Fruit fly (Drosophila melanogaster) whole organism, embryonic: ENCODE measurements around the gene CG43401.
A peak's percentile ranks its signal among the peaks of the same experiment; 100 is the strongest.

Source experiments
- Ada2b ChIP-seq: fragments of 200-800 bp; sonication (Bioruptor generic); IDR thresholded peaks from 2 replicates; pipeline ENCODE4 v1.3.6; 2022; ENCODE audit warnings: missing biosample characterization, missing genetic modification characterization
- CG10209 ChIP-seq: fragments of 200-800 bp; sonication (Bioruptor generic); optimal IDR thresholded peaks from 3 replicates; lab custom pipeline; 2017; ENCODE audit warnings: missing biosample characterization, mild to moderate bottlenecking, missing genetic modification characterization, missing genetic modification reagents
- CG11093 ChIP-seq: fragments of 200-800 bp; sonication (Bioruptor generic); IDR thresholded peaks from 3 replicates; pipeline ENCODE4 v1.3.6; 2022; ENCODE audit warnings: missing biosample characterization, missing genetic modification characterization
- CG12659 ChIP-seq: fragments of 200-800 bp; sonication (Bioruptor generic); optimal IDR thresholded peaks from 3 replicates; lab custom pipeline; 2017; ENCODE audit warnings: mild to moderate bottlenecking, missing biosample characterization, missing genetic modification reagents, missing genetic modification characterization
- CG14710 ChIP-seq: fragments of 200-800 bp; sonication (Bioruptor generic); optimal IDR thresholded peaks from 3 replicates; lab custom pipeline; 2019; ENCODE audit warnings: missing biosample characterization, mild to moderate bottlenecking, missing genetic modification characterization, moderate library complexity
- CG14965 ChIP-seq: fragments of 200-800 bp; sonication (Bioruptor generic); optimal IDR thresholded peaks from 2 replicates; lab custom pipeline; 2016; ENCODE audit warnings: missing biosample characterization, missing genetic modification characterization, borderline replicate concordance
- CG1832 ChIP-seq: fragments of 200-800 bp; sonication (Bioruptor generic); optimal IDR thresholded peaks from 2 replicates; lab custom pipeline; 2017; ENCODE audit warnings: missing biosample characterization, mild to moderate bottlenecking, missing genetic modification characterization, inconsistent platforms
- CG2129 ChIP-seq: fragments of 200-800 bp; sonication (Bioruptor generic); IDR thresholded peaks from 2 replicates; pipeline ENCODE4 v1.3.6; 2022; ENCODE audit warnings: missing biosample characterization, missing genetic modification characterization; ENCODE audit not compliant: partially characterized antibody
- CG2712 ChIP-seq: fragments of 200-800 bp; optimal IDR thresholded peaks from 3 replicates; lab custom pipeline; 2019; ENCODE audit warnings: missing biosample characterization, mild to moderate bottlenecking, missing genetic modification characterization, moderate library complexity
- CG32772 ChIP-seq: fragments of 200-800 bp; sonication (Bioruptor generic); IDR thresholded peaks from 2 replicates; pipeline ENCODE4 v1.3.6; 2022; ENCODE audit warnings: missing biosample characterization, missing genetic modification characterization
- CG3838 ChIP-seq: fragments of 200-800 bp; sonication (Bioruptor generic); optimal IDR thresholded peaks from 3 replicates; lab custom pipeline; 2016; ENCODE audit warnings: missing biosample characterization, missing genetic modification characterization
- CG4360 ChIP-seq: fragments of 200-800 bp; sonication (Bioruptor generic); IDR thresholded peaks from 2 replicates; pipeline ENCODE4 v1.3.6; 2022; ENCODE audit warnings: missing biosample characterization, missing genetic modification characterization
- CG4707 ChIP-seq: fragments of 200-800 bp; sonication (Bioruptor generic); optimal IDR thresholded peaks from 2 replicates; lab custom pipeline; 2018; ENCODE audit warnings: missing biosample characterization, mild to moderate bottlenecking, missing genetic modification characterization, moderate library complexity
- CG4730 ChIP-seq: fragments of 200-800 bp; sonication (Bioruptor generic); IDR thresholded peaks from 2 replicates; pipeline ENCODE4 v1.3.6; 2022; ENCODE audit warnings: missing biosample characterization, missing genetic modification characterization
- CG6175 ChIP-seq: fragments of 200-800 bp; sonication (Bioruptor generic); IDR thresholded peaks from 3 replicates; pipeline ENCODE4 v1.3.6; 2022; ENCODE audit warnings: missing biosample characterization, missing genetic modification characterization
- CG6654 ChIP-seq: fragments of 200-800 bp; sonication (Bioruptor generic); optimal IDR thresholded peaks from 2 replicates; lab custom pipeline; 2017; ENCODE audit warnings: missing biosample characterization, mild to moderate bottlenecking, missing genetic modification characterization
- CG8281 ChIP-seq: fragments of 200-800 bp; sonication (Bioruptor generic); optimal IDR thresholded peaks from 2 replicates; lab custom pipeline; 2018; ENCODE audit warnings: missing biosample characterization, mild to moderate bottlenecking, missing genetic modification characterization, moderate library complexity
- CG8388 ChIP-seq: fragments of 200-800 bp; sonication (Bioruptor generic); optimal IDR thresholded peaks from 2 replicates; lab custom pipeline; 2019; ENCODE audit warnings: missing biosample characterization, mild to moderate bottlenecking, missing genetic modification characterization, moderate library complexity
- CG8944 ChIP-seq: fragments of 200-800 bp; sonication (Bioruptor generic); optimal IDR thresholded peaks from 3 replicates; lab custom pipeline; 2016; ENCODE audit warnings: missing biosample characterization, missing genetic modification characterization
- Deaf1 ChIP-seq: fragments of 200-800 bp; optimal IDR thresholded peaks from 3 replicates; lab custom pipeline; 2019; ENCODE audit warnings: missing biosample characterization, mild to moderate bottlenecking, missing genetic modification characterization, moderate library complexity
- Dfd ChIP-seq, 2 experiments: fragments of >200 bp; optimal IDR thresholded peaks; 2 replicates each; lab custom pipeline; 2017; ENCODE audit warnings: missing biosample characterization in 2 of 2, missing genetic modification characterization in 2 of 2
- H15 ChIP-seq: fragments of 200-800 bp; sonication (Bioruptor generic); IDR thresholded peaks from 3 replicates; pipeline ENCODE4 v1.3.6; 2022; ENCODE audit warnings: missing biosample characterization, missing genetic modification characterization
- HLH3B ChIP-seq: fragments of 200-800 bp; sonication (Bioruptor generic); IDR thresholded peaks from 2 replicates; pipeline ENCODE4 v1.3.6; 2022; ENCODE audit warnings: missing biosample characterization, missing genetic modification characterization
- Hr78 ChIP-seq, 2 experiments: fragments of 200-800 bp in 1 of 2; fragments of >200 bp in 1 of 2; sonication (Bioruptor generic) in 1 of 2; optimal IDR thresholded peaks; 2 replicates each; lab custom pipeline; 2017 to 2019; ENCODE audit warnings: missing biosample characterization in 2 of 2, missing genetic modification characterization in 2 of 2, mild to moderate bottlenecking in 1 of 2, moderate library complexity in 1 of 2
- MESR4 ChIP-seq: fragments of 200-800 bp; sonication (Bioruptor generic); optimal IDR thresholded peaks from 2 replicates; lab custom pipeline; 2018; ENCODE audit warnings: missing biosample characterization, mild to moderate bottlenecking, missing genetic modification characterization, moderate library complexity
- Optix ChIP-seq: fragments of 200-800 bp; sonication (Bioruptor generic); IDR thresholded peaks from 3 replicates; pipeline ENCODE4 v1.3.6; 2022; ENCODE audit warnings: missing biosample characterization, missing genetic modification characterization
- Ravus ChIP-seq: fragments of 200-800 bp; sonication (Bioruptor generic); IDR thresholded peaks from 2 replicates; pipeline ENCODE4 v1.3.6; 2022; ENCODE audit warnings: missing biosample characterization, missing genetic modification characterization
- Rx ChIP-seq: fragments of 200-800 bp; sonication (Bioruptor generic); IDR thresholded peaks from 2 replicates; pipeline ENCODE4 v1.3.6; 2022; ENCODE audit warnings: missing biosample characterization, missing genetic modification characterization
- Sry-δ ChIP-seq: fragments of 200-800 bp; sonication (Bioruptor generic); optimal IDR thresholded peaks from 2 replicates; lab custom pipeline; 2016; ENCODE audit warnings: missing biosample characterization, missing genetic modification characterization
- Trl ChIP-seq, 3 experiments: fragments of >200 bp in 2 of 3; fragments of 200-800 bp in 1 of 3; sonication (Bioruptor generic) in 1 of 3; optimal IDR thresholded peaks; 2 replicates in 1 of 3; 3 replicates in 2 of 3; lab custom pipeline; 2016 to 2017; ENCODE audit warnings: missing biosample characterization in 1 of 3, missing genetic modification characterization in 1 of 3
- ash1 ChIP-seq: fragments of 200-800 bp; sonication (Bioruptor generic); optimal IDR thresholded peaks from 2 replicates; lab custom pipeline; 2018; ENCODE audit warnings: missing biosample characterization, mild to moderate bottlenecking, missing genetic modification characterization
- bab2 ChIP-seq: fragments of 200-800 bp; sonication (Bioruptor generic); optimal IDR thresholded peaks from 2 replicates; lab custom pipeline; 2016; ENCODE audit warnings: missing biosample characterization, missing genetic modification characterization
- bigmax ChIP-seq: fragments of 200-800 bp; sonication (Bioruptor generic); optimal IDR thresholded peaks from 2 replicates; lab custom pipeline; 2018; ENCODE audit warnings: missing biosample characterization, mild to moderate bottlenecking, missing genetic modification characterization
- cad ChIP-seq: fragments of >200 bp; optimal IDR thresholded peaks from 2 replicates; lab custom pipeline; 2017; ENCODE audit warnings: missing biosample characterization, missing genetic modification characterization
- cg ChIP-seq: fragments of 200-800 bp; sonication (Bioruptor generic); optimal IDR thresholded peaks from 3 replicates; lab custom pipeline; 2019; ENCODE audit warnings: missing biosample characterization, mild to moderate bottlenecking, missing genetic modification characterization, moderate library complexity
- ci ChIP-seq: fragments of 200-800 bp; sonication (Bioruptor generic); IDR thresholded peaks from 3 replicates; pipeline ENCODE4 v1.3.6; 2022; ENCODE audit warnings: missing biosample characterization, missing genetic modification characterization
- dimm ChIP-seq: fragments of 200-800 bp; sonication (Bioruptor generic); IDR thresholded peaks from 2 replicates; pipeline ENCODE4 v1.3.6; 2022; ENCODE audit warnings: missing biosample characterization, missing genetic modification characterization
- ftz-f1 ChIP-seq: fragments of 200-800 bp; sonication (Bioruptor generic); optimal IDR thresholded peaks from 2 replicates; lab custom pipeline; 2016; ENCODE audit warnings: missing biosample characterization, missing genetic modification characterization
- gcm2 ChIP-seq: fragments of 200-800 bp; sonication (Bioruptor generic); optimal IDR thresholded peaks from 2 replicates; lab custom pipeline; 2016; ENCODE audit warnings: missing biosample characterization, missing genetic modification characterization
- gro ChIP-seq: fragments of 200-800 bp; sonication (Bioruptor generic); optimal IDR thresholded peaks from 2 replicates; lab custom pipeline; 2016; ENCODE audit warnings: missing biosample characterization, missing genetic modification characterization
- ken ChIP-seq: fragments of 200-800 bp; sonication (Bioruptor generic); IDR thresholded peaks from 3 replicates; pipeline ENCODE4 v1.3.6; 2022; ENCODE audit warnings: missing biosample characterization, missing genetic modification characterization
- knrl ChIP-seq: fragments of 200-800 bp; sonication (Bioruptor generic); IDR thresholded peaks from 3 replicates; pipeline ENCODE4 v1.3.6; 2022; ENCODE audit warnings: missing biosample characterization, missing genetic modification characterization; ENCODE audit not compliant: partially characterized antibody
- org-1 ChIP-seq: fragments of 200-800 bp; sonication (Bioruptor generic); optimal IDR thresholded peaks from 2 replicates; lab custom pipeline; 2017; ENCODE audit warnings: missing biosample characterization, missing genetic modification characterization
- pfk ChIP-seq: fragments of 200-800 bp; sonication (Bioruptor generic); optimal IDR thresholded peaks from 2 replicates; lab custom pipeline; 2018; ENCODE audit warnings: missing biosample characterization, mild to moderate bottlenecking, missing genetic modification characterization, moderate library complexity
- pita ChIP-seq: fragments of 200-800 bp; sonication (Bioruptor generic); optimal IDR thresholded peaks from 2 replicates; lab custom pipeline; 2017; ENCODE audit warnings: missing biosample characterization, mild to moderate bottlenecking, missing genetic modification characterization
- sd ChIP-seq: fragments of 200-800 bp; sonication (Bioruptor generic); optimal IDR thresholded peaks from 3 replicates; lab custom pipeline; 2018; ENCODE audit warnings: missing biosample characterization, mild to moderate bottlenecking, missing genetic modification characterization, moderate library complexity
- slbo ChIP-seq: fragments of 200-800 bp; sonication (Bioruptor generic); IDR thresholded peaks from 2 replicates; pipeline ENCODE4 v1.3.6; 2022; ENCODE audit warnings: missing biosample characterization, missing genetic modification characterization
- sna ChIP-seq: fragments of 200-800 bp; sonication (Bioruptor generic); IDR thresholded peaks from 2 replicates; pipeline ENCODE4 v1.3.6; 2022; ENCODE audit warnings: missing biosample characterization, missing genetic modification characterization; ENCODE audit not compliant: partially characterized antibody
- sob ChIP-seq: fragments of 200-800 bp; sonication (Bioruptor generic); IDR thresholded peaks from 2 replicates; pipeline ENCODE4 v1.3.6; 2022; ENCODE audit warnings: missing biosample characterization, missing genetic modification characterization

The CG43401 gene

dm6 chr2L:1420287-1420686 is 8.0 kb upstream of the CG43401 start, which contains the start of gene robo2 (continued):
- TF ChIP-seq Sry-δ (GFP tag; lab: Kevin White, UChicago) (peak; percentile 25), CG14710 (no peak), CG14965 (GFP tag; lab: Kevin White, UChicago) (no peak), pfk (peak; percentile 100), CG4730 (GFP tag; lab: Robert Waterston, UW) (no peak), CG10209 (GFP tag; lab: Kevin White, UChicago) (peak; percentile 46), Deaf1 (peak; percentile 100), gcm2 (GFP tag; lab: Kevin White, UChicago) (peak; percentile 20), CG8388 (GFP tag; lab: Kevin White, UChicago) (peak; percentile 32), dimm (GFP tag; lab: Robert Waterston, UW) (no peak), CG8281 (peak; percentile 2), sob (peak; percentile 56; the same call in 1 of the 2 replicates), CG4707 (GFP tag; lab: Kevin White, UChicago) (no peak), Trl (optimal IDR thresholded peaks at IDR 0.05; lab: Kevin White, UChicago) (no peak), Trl (GFP tag; optimal IDR thresholded peaks at IDR 0.05; lab: Kevin White, UChicago) (peak; percentile 31), sna (GFP tag; lab: Robert Waterston, UW) (no peak), slbo (GFP tag; lab: Robert Waterston, UW) (peak; percentile 52), CG3838 (GFP tag; lab: Kevin White, UChicago) (no peak), org-1 (GFP tag; lab: Kevin White, UChicago) (peak; percentile 25), ftz-f1 (GFP tag; lab: Kevin White, UChicago) (peak; percentile 15), CG8944 (GFP tag; lab: Kevin White, UChicago) (no peak), Ada2b (GFP tag; lab: Robert Waterston, UW) (no peak), Ravus (no peak), CG6654 (GFP tag; lab: Kevin White, UChicago) (no peak), CG6175 (GFP tag; lab: Robert Waterston, UW) (peak; percentile 99), ash1 (peak; percentile 73)

DNA sequence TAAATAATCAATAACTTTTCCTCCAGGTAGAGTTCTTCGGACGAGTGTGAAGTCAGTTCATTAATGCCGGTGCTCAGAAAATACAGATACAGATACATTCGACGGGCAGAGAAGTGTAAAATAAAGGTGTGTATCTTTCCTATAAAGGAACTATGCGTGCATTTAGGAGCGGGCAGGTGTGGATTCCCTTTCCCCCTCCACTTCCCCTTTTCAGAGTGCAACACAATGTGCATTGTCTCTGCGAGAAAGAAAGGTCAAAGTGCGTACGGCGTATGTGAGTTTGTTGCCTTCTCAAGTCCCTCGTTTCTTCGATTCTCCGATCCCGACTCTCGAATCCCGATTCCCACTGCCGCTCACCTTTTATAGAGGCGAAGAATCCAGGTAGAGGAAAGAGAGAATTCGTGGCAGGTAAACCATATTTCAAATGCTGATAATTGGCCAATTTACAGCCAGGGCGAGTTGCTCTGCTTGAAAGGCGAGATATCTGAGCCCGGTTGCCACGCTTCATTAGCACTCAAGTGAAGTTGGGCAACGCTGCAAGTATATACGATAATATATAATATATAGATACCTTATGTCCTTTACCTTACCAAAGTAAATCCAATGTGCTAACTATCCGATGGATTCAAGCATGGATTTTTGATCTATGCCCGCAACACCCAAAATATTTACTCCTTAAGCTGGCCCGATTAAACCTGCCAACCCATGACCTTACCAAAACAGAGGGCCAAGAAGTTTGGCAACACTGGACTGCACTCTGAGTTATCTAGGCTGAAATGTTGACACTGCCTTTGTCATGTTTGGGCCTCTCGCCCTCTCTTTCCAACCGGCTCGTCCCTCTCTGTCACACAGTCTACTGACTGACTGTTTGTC is 6.6 kb upstream of the CG43401 start:
- TF ChIP-seq CG1832 (GFP tag; lab: Kevin White, UChicago) = peak; percentile 16
- 0 out of 2 replicates have a peak, but pooled peaks have one; percentile 10 for TF ChIP-seq CG4360
- peak; percentile 3 for TF ChIP-seq cg (GFP tag; lab: Kevin White, UChicago)
- no peak for TF ChIP-seq gro (GFP tag; lab: Kevin White, UChicago)
- TF ChIP-seq MESR4 (GFP tag; lab: Kevin White, UChicago) = no peak
- no peak for TF ChIP-seq CG2129
- TF ChIP-seq ken (GFP tag; lab: Robert Waterston, UW) = 0 out of 3 replicates have a peak, but pooled peaks have one; percentile 26
- TF ChIP-seq CG12659 (GFP tag; lab: Kevin White, UChicago) = no peak
- TF ChIP-seq bigmax (GFP tag; lab: Kevin White, UChicago) = no peak
- TF ChIP-seq CG11093 (GFP tag; lab: Robert Waterston, UW) = no peak
- no peak for TF ChIP-seq pita (GFP tag; lab: Kevin White, UChicago)
- TF ChIP-seq knrl (GFP tag; lab: Robert Waterston, UW) = no peak
- 0 out of 3 replicates have a peak, but pooled peaks have one; percentile 10 for TF ChIP-seq ci (GFP tag; lab: Robert Waterston, UW)
- no peak for TF ChIP-seq CG2712
- no peak for TF ChIP-seq sd (tag; lab: Kevin White, UChicago)
- no peak for TF ChIP-seq HLH3B
- TF ChIP-seq CG32772 (GFP tag; lab: Robert Waterston, UW) = no peak
- TF ChIP-seq Hr78 (GFP tag; optimal IDR thresholded peaks at IDR 0.05; lab: Kevin White, UChicago) = peak in 1 of 2 experiments; percentile 64
- no peak for TF ChIP-seq Optix (GFP tag; lab: Robert Waterston, UW)
- no peak for TF ChIP-seq bab2 (GFP tag; lab: Kevin White, UChicago)
- no peak for TF ChIP-seq Rx (GFP tag; lab: Robert Waterston, UW)
- no peak for TF ChIP-seq Dfd (GFP tag; optimal IDR thresholded peaks at IDR 0.05; lab: Kevin White, UChicago)
- TF ChIP-seq CG10209 (GFP tag; lab: Kevin White, UChicago) = no peak
- TF ChIP-seq H15 (GFP tag; lab: Robert Waterston, UW) = no peak
- peak; percentile 72 for TF ChIP-seq cad (GFP tag; lab: Kevin White, UChicago)
